Worm (Caenorhabditis elegans) whole organism, L1 larva: ENCODE measurements around the gene C04E6.4.

Experiments
- aha-1 ChIP-seq: fragments of 150-350 bp; optimal IDR thresholded peaks from 2 replicates; lab custom pipeline; 2014; ENCODE audit warnings: missing biosample characterization, missing genetic modification characterization
- ama-1 ChIP-seq: fragments of 150-350 bp; optimal IDR thresholded peaks from 2 replicates; lab custom pipeline; 2014
- ceh-82 ChIP-seq, 3 experiments: fragments of 150-350 bp in 1 of 3; sonication (generic microtip) in 2 of 3; optimal IDR thresholded peaks; 2 replicates each; lab custom pipeline; 2014 to 2017; ENCODE audit warnings: missing biosample characterization in 3 of 3, missing genetic modification characterization in 3 of 3
- ceh-88 ChIP-seq: fragments of 200-800 bp; sonication (Bioruptor generic); IDR thresholded peaks from 2 replicates; pipeline ENCODE4 v1.3.6; 2022; ENCODE audit warnings: missing genetic modification characterization, missing compliant biosample characterization
- ceh-90 ChIP-seq: sonication (generic microtip); optimal IDR thresholded peaks from 2 replicates; lab custom pipeline; 2016; ENCODE audit warnings: missing genetic modification characterization, missing compliant biosample characterization
- ces-1 ChIP-seq: fragments of 150-350 bp; optimal IDR thresholded peaks from 2 replicates; lab custom pipeline; 2014; ENCODE audit warnings: missing biosample characterization, missing genetic modification reagents, missing genetic modification characterization
- dpl-1 ChIP-seq, 3 experiments: fragments of 150-350 bp in 2 of 3; sonication (generic microtip) in 1 of 3; optimal IDR thresholded peaks; 2 replicates each; lab custom pipeline; 2014 to 2017; ENCODE audit warnings: missing biosample characterization in 3 of 3, missing genetic modification characterization in 3 of 3, missing genetic modification reagents in 3 of 3
- dsc-1 ChIP-seq: sonication (generic microtip); optimal IDR thresholded peaks from 2 replicates; lab custom pipeline; 2016; ENCODE audit warnings: mild to moderate bottlenecking, missing genetic modification characterization, missing compliant biosample characterization
- efl-3 ChIP-seq: fragments of 200-800 bp; sonication (Bioruptor generic); optimal IDR thresholded peaks from 2 replicates; lab custom pipeline; 2018; ENCODE audit warnings: mild to moderate bottlenecking, missing genetic modification characterization, missing compliant biosample characterization
- elt-2 ChIP-seq: sonication (generic microtip); optimal IDR thresholded peaks from 2 replicates; lab custom pipeline; 2016; ENCODE audit warnings: missing genetic modification characterization, mild to moderate bottlenecking, inconsistent platforms, missing compliant biosample characterization, missing genetic modification reagents
- elt-3 ChIP-seq, 6 experiments: fragments of 150-350 bp in 1 of 6; sonication (generic microtip); optimal IDR thresholded peaks; 2 replicates each; lab custom pipeline; 2017 to 2018; ENCODE audit warnings: missing biosample characterization in 6 of 6, missing genetic modification characterization in 6 of 6, inconsistent platforms in 1 of 6
- fkh-4 ChIP-seq: sonication (generic microtip); optimal IDR thresholded peaks from 2 replicates; lab custom pipeline; 2016; ENCODE audit warnings: missing compliant biosample characterization, missing genetic modification characterization, borderline replicate concordance
- fos-1 ChIP-seq: fragments of 150-350 bp; optimal IDR thresholded peaks from 2 replicates; lab custom pipeline; 2014; ENCODE audit warnings: missing biosample characterization, missing genetic modification characterization
- grh-1 ChIP-seq: fragments of 200-800 bp; sonication (Bioruptor generic); IDR thresholded peaks from 2 replicates; pipeline ENCODE4 v1.3.6; 2022; ENCODE audit warnings: missing genetic modification reagents, missing genetic modification characterization, missing compliant biosample characterization
- hpl-2 ChIP-seq: fragments of 150-350 bp; optimal IDR thresholded peaks from 2 replicates; lab custom pipeline; 2014; ENCODE audit warnings: missing biosample characterization, missing genetic modification reagents, missing genetic modification characterization
- irx-1 ChIP-seq: sonication (generic microtip); optimal IDR thresholded peaks from 2 replicates; lab custom pipeline; 2016; ENCODE audit warnings: missing genetic modification characterization, missing compliant biosample characterization
- isw-1 ChIP-seq: fragments of 200-800 bp; sonication (Bioruptor generic); IDR thresholded peaks from 2 replicates; pipeline ENCODE4 v1.3.6; 2022; ENCODE audit warnings: missing genetic modification characterization, missing compliant biosample characterization
- lin-14 ChIP-seq: fragments of 200-800 bp; sonication (Bioruptor generic); optimal IDR thresholded peaks from 2 replicates; lab custom pipeline; 2018; ENCODE audit warnings: mild to moderate bottlenecking, missing genetic modification characterization, moderate library complexity, missing compliant biosample characterization
- lin-15B ChIP-seq: fragments of 150-350 bp; sonication (generic microtip); optimal IDR thresholded peaks from 3 replicates; lab custom pipeline; 2014; ENCODE audit warnings: missing biosample characterization, missing genetic modification characterization
- lin-35 ChIP-seq, 2 experiments: fragments of 150-350 bp; optimal IDR thresholded peaks; 2 replicates each; lab custom pipeline; 2014; ENCODE audit warnings: missing biosample characterization in 2 of 2, missing genetic modification characterization in 2 of 2, missing genetic modification reagents in 2 of 2
- lsy-2 ChIP-seq, 2 experiments: fragments of 150-350 bp; optimal IDR thresholded peaks; 2 replicates each; lab custom pipeline; 2014; ENCODE audit warnings: missing biosample characterization in 2 of 2, missing genetic modification characterization in 2 of 2
- mab-9 ChIP-seq: fragments of 200-800 bp; sonication (Bioruptor generic); IDR thresholded peaks from 2 replicates; pipeline ENCODE4 v1.3.6; 2022; ENCODE audit warnings: missing genetic modification reagents, missing genetic modification characterization, missing compliant biosample characterization
- mdl-1 ChIP-seq, 2 experiments: fragments of 150-350 bp; optimal IDR thresholded peaks; 2 replicates each; lab custom pipeline; 2014 to 2017; ENCODE audit warnings: missing biosample characterization in 2 of 2, missing genetic modification characterization in 2 of 2, inconsistent platforms in 1 of 2
- mef-2 ChIP-seq: fragments of 150-350 bp; optimal IDR thresholded peaks from 2 replicates; lab custom pipeline; 2014; ENCODE audit warnings: missing biosample characterization, missing genetic modification characterization
- mep-1 ChIP-seq: fragments of 150-350 bp; optimal IDR thresholded peaks from 2 replicates; lab custom pipeline; 2014; ENCODE audit warnings: missing biosample characterization, missing genetic modification characterization
- nhr-20 ChIP-seq: sonication (generic microtip); optimal IDR thresholded peaks from 2 replicates; lab custom pipeline; 2016; ENCODE audit warnings: mild to moderate bottlenecking, missing genetic modification characterization, missing compliant biosample characterization
- nhr-28 ChIP-seq: fragments of 150-350 bp; optimal IDR thresholded peaks from 2 replicates; lab custom pipeline; 2014; ENCODE audit warnings: missing biosample characterization, missing genetic modification characterization
- nhr-47 ChIP-seq: sonication (generic microtip); optimal IDR thresholded peaks from 2 replicates; lab custom pipeline; 2016; ENCODE audit warnings: mild to moderate bottlenecking, missing genetic modification characterization, moderate library complexity, missing compliant biosample characterization
- nhr-76 ChIP-seq: sonication (generic microtip); optimal IDR thresholded peaks from 2 replicates; lab custom pipeline; 2017; ENCODE audit warnings: missing biosample characterization, missing genetic modification characterization
- nhr-77 ChIP-seq: fragments of 150-350 bp; optimal IDR thresholded peaks from 2 replicates; lab custom pipeline; 2014; ENCODE audit warnings: missing biosample characterization, missing genetic modification characterization
- nhr-84 ChIP-seq: sonication (generic microtip); optimal IDR thresholded peaks from 2 replicates; lab custom pipeline; 2017; ENCODE audit warnings: missing biosample characterization, missing genetic modification characterization
- nhr-85 ChIP-seq: sonication (generic microtip); peaks from one replicate; lab custom pipeline; 2016; ENCODE audit warnings: missing genetic modification characterization, inconsistent platforms, missing compliant biosample characterization
- nhr-90 ChIP-seq: sonication (generic microtip); optimal IDR thresholded peaks from 2 replicates; lab custom pipeline; 2016; ENCODE audit warnings: mild to moderate bottlenecking, missing genetic modification characterization, missing compliant biosample characterization; ENCODE audit not compliant: poor library complexity
- skn-1 ChIP-seq: fragments of 150-350 bp; optimal IDR thresholded peaks from 2 replicates; lab custom pipeline; 2014; ENCODE audit warnings: missing biosample characterization, missing genetic modification characterization
- snu-23 ChIP-seq: sonication (generic microtip); optimal IDR thresholded peaks from 2 replicates; lab custom pipeline; 2016; ENCODE audit warnings: missing genetic modification characterization, missing compliant biosample characterization
- sox-4 ChIP-seq: sonication (generic microtip); optimal IDR thresholded peaks from 2 replicates; lab custom pipeline; 2016; ENCODE audit warnings: missing genetic modification characterization, missing compliant biosample characterization
- unc-62 ChIP-seq: fragments of 150-350 bp; optimal IDR thresholded peaks from 2 replicates; lab custom pipeline; 2014; ENCODE audit warnings: missing biosample characterization, missing genetic modification reagents, missing genetic modification characterization
- unc-98 ChIP-seq: fragments of 200-800 bp; sonication (Bioruptor generic); IDR thresholded peaks from 2 replicates; pipeline ENCODE4 v1.3.6; 2022; ENCODE audit warnings: missing genetic modification characterization, missing compliant biosample characterization
- zag-1 ChIP-seq: fragments of 150-350 bp; optimal IDR thresholded peaks from 2 replicates; lab custom pipeline; 2014; ENCODE audit warnings: missing biosample characterization, missing genetic modification characterization
- ztf-11 ChIP-seq, 2 experiments: sonication (generic microtip); optimal IDR thresholded peaks; 2 replicates each; lab custom pipeline; 2016 to 2017; ENCODE audit warnings: missing genetic modification characterization in 2 of 2, missing biosample characterization in 1 of 2, missing compliant biosample characterization in 1 of 2
- ztf-4 ChIP-seq: fragments of 150-350 bp; optimal IDR thresholded peaks from 2 replicates; lab custom pipeline; 2014; ENCODE audit warnings: missing biosample characterization, missing genetic modification characterization

C04E6.4 gene

ce11 chrV:5893015-5893414, 14.2 kb upstream of the C04E6.4 start, which contains the start of gene C04E6.7:
TSS of gene C04E6.7 (plus strand) at chrV:5893315.
- TF ChIP-seq ceh-90, result no peak
- TF ChIP-seq irx-1 (tag; lab: Kevin White, UChicago), result no peak
- no peak for TF ChIP-seq unc-98 (GFP tag; lab: Robert Waterston, UW)
- no peak for TF ChIP-seq nhr-76
- TF ChIP-seq grh-1 (GFP tag; lab: Robert Waterston, UW), result no peak
- TF ChIP-seq hpl-2, result no peak

- no peak for TF ChIP-seq elt-3 (tag; optimal IDR thresholded peaks at IDR 0.05; lab: Kevin White, UChicago)
- TF ChIP-seq dsc-1 (tag; lab: Kevin White, UChicago), result no peak
- no peak for TF ChIP-seq zag-1 (tag; lab: Kevin White, UChicago)
- no peak for TF ChIP-seq ceh-90
- no peak for TF ChIP-seq mdl-1 (tag; optimal IDR thresholded peaks at IDR 0.05; lab: Kevin White, UChicago)
- no peak for TF ChIP-seq ztf-11 (tag; optimal IDR thresholded peaks at IDR 0.05; lab: Kevin White, UChicago)
- TF ChIP-seq nhr-90 (tag; lab: Kevin White, UChicago), result no peak
- no peak for TF ChIP-seq lin-14 (GFP tag; lab: Kevin White, UChicago)
- no peak for TF ChIP-seq lsy-2 (tag; optimal IDR thresholded peaks at IDR 0.05; lab: Kevin White, UChicago)
- no peak for TF ChIP-seq lin-15B (tag; lab: Kevin White, UChicago)
- TF ChIP-seq dpl-1 (GFP tag; optimal IDR thresholded peaks at IDR 0.05; lab: Kevin White, UChicago), result no peak
- no peak for TF ChIP-seq nhr-20 (tag; lab: Kevin White, UChicago)
- no peak for TF ChIP-seq fos-1 (tag; lab: Kevin White, UChicago)
- TF ChIP-seq mab-9 (GFP tag; lab: Robert Waterston, UW), result no peak
- no peak for TF ChIP-seq ces-1 (GFP tag; lab: Kevin White, UChicago)
- TF ChIP-seq, all 84 proteins: peak for 0
These were observed 12.2 kb upstream of the C04E6.4 start, which contains the start of gene grd-9 for ce11 chrV:5895021-5895420. TSS of gene grd-9 (plus strand) at chrV:5895321.

- TF ChIP-seq ceh-88 (GFP tag; lab: Robert Waterston, UW) (no peak), isw-1 (GFP tag; lab: Robert Waterston, UW) (no peak), nhr-84 (tag; lab: Kevin White, UChicago) (no peak), skn-1 (tag; lab: Kevin White, UChicago) (no peak), mef-2 (no peak), sox-4 (tag; lab: Kevin White, UChicago) (no peak)
- TF ChIP-seq, all 84 proteins: peak for 0
These were observed 7.2 kb upstream of the C04E6.4 start, which contains the start of gene srd-16 for ce11 chrV:5899940-5900339. TSS of gene srd-16 (minus strand) at chrV:5900040.

ce11 chrV:5901833-5902232, 5.4 kb upstream of the C04E6.4 start, which contains the start of gene C04E6.5:
TSS of gene C04E6.5 (plus strand) at chrV:5902133.
- TF ChIP-seq nhr-85 (tag; lab: Kevin White, UChicago), result no peak
- TF ChIP-seq ama-1, result no peak
- TF ChIP-seq mep-1 (tag; lab: Kevin White, UChicago), result no peak

- TF ChIP-seq sox-4 (tag; lab: Kevin White, UChicago) (no peak), zag-1 (tag; lab: Kevin White, UChicago) (no peak), snu-23 (GFP tag; lab: Kevin White, UChicago) (no peak), efl-3 (GFP tag; lab: Kevin White, UChicago) (no peak), ces-1 (GFP tag; lab: Kevin White, UChicago) (no peak), dpl-1 (GFP tag; optimal IDR thresholded peaks at IDR 0.05; lab: Kevin White, UChicago) (no peak), unc-62 (GFP tag; lab: Kevin White, UChicago) (no peak), nhr-47 (no peak), nhr-20 (tag; lab: Kevin White, UChicago) (no peak), nhr-77 (tag; lab: Kevin White, UChicago) (no peak), nhr-28 (tag; lab: Kevin White, UChicago) (no peak), nhr-90 (tag; lab: Kevin White, UChicago) (no peak), elt-2 (tag; lab: Kevin White, UChicago) (no peak), lin-35 (GFP tag; optimal IDR thresholded peaks at IDR 0.05; lab: Kevin White, UChicago) (no peak), fkh-4 (tag; lab: Kevin White, UChicago) (no peak), ceh-82 (tag; optimal IDR thresholded peaks at IDR 0.05; lab: Kevin White, UChicago) (no peak), ztf-4 (tag; lab: Kevin White, UChicago) (no peak), aha-1 (tag; lab: Kevin White, UChicago) (no peak)
These were observed 938 bp upstream of the C04E6.4 start, which contains the start of gene srd-15 for ce11 chrV:5906252-5906651. TSS of gene srd-15 (minus strand) at chrV:5906352.
